Fruit fly (Drosophila melanogaster): ENCODE measurements around the gene caz.

dm6 chrX:16309764-16310163, 21.2 kb downstream of the caz start:
- TF ChIP-seq kay (GFP tag; ENCODE audit: borderline replicate concordance) (no peak), tj (GFP tag; optimal IDR thresholded peaks at IDR 0.05) (no peak), toe (GFP tag; optimal IDR thresholded peaks at IDR 0.05) (no peak), CG5204 (GFP tag; optimal IDR thresholded peaks at IDR 0.05) (no peak), CG12768 (GFP tag; optimal IDR thresholded peaks at IDR 0.05) (no peak), cic (GFP tag; optimal IDR thresholded peaks at IDR 0.05) (no peak), CG14711 (tag; optimal IDR thresholded peaks at IDR 0.05) (no peak), Clk (GFP tag; optimal IDR thresholded peaks at IDR 0.05) (no peak)
